Worm (Caenorhabditis elegans) whole organism, early embryonic: Measurements from ENCODE around the gene math-6.

Experiments used
- B0310.2 ChIP-seq: sonication (generic microtip); optimal IDR thresholded peaks from 2 replicates; lab custom pipeline; 2016; ENCODE audit warnings: mild to moderate bottlenecking, missing genetic modification characterization, missing compliant biosample characterization
- F13C5.2 ChIP-seq: sonication (generic microtip); optimal IDR thresholded peaks from 2 replicates; lab custom pipeline; 2017; ENCODE audit warnings: mild to moderate bottlenecking, missing genetic modification characterization, inconsistent platforms, missing compliant biosample characterization
- aly-1 ChIP-seq: sonication (generic microtip); optimal IDR thresholded peaks from 2 replicates; lab custom pipeline; 2016; ENCODE audit warnings: missing genetic modification characterization, missing compliant biosample characterization
- ama-1 ChIP-seq: fragments of 150-350 bp; optimal IDR thresholded peaks from 2 replicates; lab custom pipeline; 2014
- ceh-13 ChIP-seq: fragments of 200-800 bp; sonication (Bioruptor generic); optimal IDR thresholded peaks from 2 replicates; lab custom pipeline; 2018; ENCODE audit warnings: mild to moderate bottlenecking, missing genetic modification characterization, missing compliant biosample characterization
- ceh-36 ChIP-seq: sonication (generic microtip); optimal IDR thresholded peaks from 2 replicates; lab custom pipeline; 2016; ENCODE audit warnings: missing genetic modification characterization, inconsistent platforms, missing compliant biosample characterization
- ets-7 ChIP-seq: sonication (generic microtip); optimal IDR thresholded peaks from 2 replicates; lab custom pipeline; 2016; ENCODE audit warnings: missing genotype, missing genetic modification characterization, missing compliant biosample characterization
- flt-1 ChIP-seq: fragments of 200-800 bp; sonication (Bioruptor generic); IDR thresholded peaks from 2 replicates; pipeline ENCODE4 v1.3.6; 2022; ENCODE audit warnings: missing genetic modification characterization, missing compliant biosample characterization
- hmbx-1 ChIP-seq: sonication (generic microtip); optimal IDR thresholded peaks from 2 replicates; lab custom pipeline; 2016; ENCODE audit warnings: mild to moderate bottlenecking, missing genetic modification characterization, missing compliant biosample characterization
- hmg-4 ChIP-seq: fragments of 200-800 bp; sonication (Bioruptor generic); optimal IDR thresholded peaks from 2 replicates; lab custom pipeline; 2018; ENCODE audit warnings: mild to moderate bottlenecking, missing genetic modification characterization, missing compliant biosample characterization
- hnd-1 ChIP-seq: sonication (generic microtip); optimal IDR thresholded peaks from 2 replicates; lab custom pipeline; 2016; ENCODE audit warnings: missing genetic modification characterization, missing compliant biosample characterization
- pes-1 ChIP-seq: fragments of 200-800 bp; sonication (Bioruptor generic); IDR thresholded peaks from 2 replicates; pipeline ENCODE4 v1.3.6; 2022; ENCODE audit warnings: missing genetic modification reagents, missing genetic modification characterization, missing compliant biosample characterization
- scrt-1 ChIP-seq: fragments of 200-800 bp; sonication (Bioruptor generic); IDR thresholded peaks from 2 replicates; pipeline ENCODE4 v1.3.6; 2022; ENCODE audit warnings: missing genetic modification characterization, missing compliant biosample characterization
- sea-1 ChIP-seq: fragments of 200-800 bp; sonication (Bioruptor generic); conservative IDR thresholded peaks from 2 replicates; pipeline ENCODE4 v1.3.6; 2022; ENCODE audit warnings: missing genetic modification characterization, missing compliant biosample characterization
- tbx-11 ChIP-seq: fragments of 200-800 bp; sonication (Bioruptor generic); IDR thresholded peaks from 2 replicates; pipeline ENCODE4 v1.3.6; 2022; ENCODE audit warnings: missing genetic modification characterization, missing compliant biosample characterization
- tbx-37 ChIP-seq: fragments of 200-800 bp; sonication (Bioruptor generic); conservative IDR thresholded peaks from 2 replicates; pipeline ENCODE4 v1.3.6; 2022; ENCODE audit warnings: missing genetic modification reagents, missing genetic modification characterization, missing compliant biosample characterization
- tra-4 ChIP-seq: sonication (generic microtip); optimal IDR thresholded peaks from 2 replicates; lab custom pipeline; 2017; ENCODE audit warnings: missing genetic modification characterization, missing compliant biosample characterization

math-6 gene

ce11 chrII:1884635-1885034, at the start of gene math-6:
math-6 (minus strand) TSS chrII:1884735.
- TF ChIP-seq ceh-36 (no peak), tra-4 (tag; lab: Kevin White, UChicago) (no peak), pes-1 (GFP tag; lab: Robert Waterston, UW) (no peak), aly-1 (tag; lab: Kevin White, UChicago) (no peak), hnd-1 (tag; lab: Kevin White, UChicago) (no peak), tbx-37 (GFP tag; lab: Robert Waterston, UW) (no peak), F13C5.2 (tag; lab: Kevin White, UChicago) (no peak)

DNA sequence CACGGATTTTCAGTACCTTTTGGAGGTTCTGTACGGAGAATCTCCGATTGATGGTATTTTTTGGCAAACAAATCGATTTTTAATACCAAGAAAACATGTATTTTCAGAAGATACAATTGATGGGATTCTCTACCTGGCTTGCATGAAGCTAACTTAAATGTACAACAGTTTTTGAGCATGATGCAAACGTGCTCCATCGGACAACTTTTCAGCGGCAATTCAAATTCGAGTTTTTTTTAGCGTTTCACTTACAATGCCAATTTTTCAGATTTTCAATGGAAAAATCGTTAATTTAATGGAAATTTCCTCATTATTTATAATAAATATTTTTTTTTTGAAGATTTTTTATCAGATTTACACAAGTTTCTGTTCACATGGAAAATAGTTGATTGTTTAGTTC, 44.0 kb upstream of the math-6 start:
- TF ChIP-seq ama-1 (lab: Kevin White, UChicago), result no peak
- no peak for TF ChIP-seq sea-1 (GFP tag; lab: Robert Waterston, UW)
- TF ChIP-seq hmg-4 (GFP tag; lab: Kevin White, UChicago), result no peak
- no peak for TF ChIP-seq ceh-13 (GFP tag; lab: Kevin White, UChicago)
- no peak for TF ChIP-seq ceh-36
- no peak for TF ChIP-seq tra-4 (tag; lab: Kevin White, UChicago)
- TF ChIP-seq tbx-11 (GFP tag; lab: Robert Waterston, UW), result no peak
- TF ChIP-seq hnd-1 (tag; lab: Kevin White, UChicago), result no peak
- no peak for TF ChIP-seq ets-7 (tag; lab: Kevin White, UChicago)
- no peak for TF ChIP-seq pes-1 (GFP tag; lab: Robert Waterston, UW)
- no peak for TF ChIP-seq hmbx-1 (tag; lab: Kevin White, UChicago)
- no peak for TF ChIP-seq F13C5.2 (tag; lab: Kevin White, UChicago)
- TF ChIP-seq B0310.2 (tag; lab: Kevin White, UChicago), result no peak
- TF ChIP-seq tbx-37 (GFP tag; lab: Robert Waterston, UW), result no peak

DNA sequence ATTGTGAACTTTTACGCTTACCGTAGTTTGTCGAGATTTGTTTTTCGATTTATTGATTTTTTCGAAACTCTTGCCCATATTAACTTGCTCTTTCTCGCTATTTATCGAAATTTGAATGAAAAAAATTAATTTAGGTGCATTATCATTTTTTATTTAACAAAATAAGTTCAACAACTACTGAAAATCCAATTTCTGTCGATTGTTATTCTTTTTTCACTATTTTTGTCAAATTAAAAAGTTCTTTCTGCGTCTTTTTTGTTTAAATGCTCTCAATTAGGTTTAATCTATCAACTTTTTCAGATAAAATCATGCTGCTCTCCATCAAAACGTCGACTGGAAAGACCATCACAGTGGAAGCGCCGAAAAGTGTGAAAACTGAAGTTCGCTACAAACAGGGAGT, 41.6 kb upstream of the math-6 start, which contains the start of gene F52C6.2:
Gene F52C6.2 (plus strand): TSS at position 301 of the 400 bp plus-strand sequence.
- no peak for TF ChIP-seq ceh-13 (GFP tag; lab: Kevin White, UChicago)
- TF ChIP-seq hmbx-1 (tag; lab: Kevin White, UChicago), result no peak
- TF ChIP-seq ets-7 (tag; lab: Kevin White, UChicago), result no peak
- no peak for TF ChIP-seq tra-4 (tag; lab: Kevin White, UChicago)
- TF ChIP-seq aly-1 (tag; lab: Kevin White, UChicago), result no peak
- TF ChIP-seq scrt-1, result no peak
- no peak for TF ChIP-seq hnd-1 (tag; lab: Kevin White, UChicago)
- TF ChIP-seq F13C5.2 (tag; lab: Kevin White, UChicago), result no peak
- no peak for TF ChIP-seq B0310.2 (tag; lab: Kevin White, UChicago)
- TF ChIP-seq sea-1 (GFP tag; lab: Robert Waterston, UW), result no peak
- TF ChIP-seq flt-1 (GFP tag; lab: Robert Waterston, UW), result no peak
- no peak for TF ChIP-seq pes-1 (GFP tag; lab: Robert Waterston, UW)
- TF ChIP-seq ceh-36, result no peak
- TF ChIP-seq ama-1 (lab: Kevin White, UChicago), result no peak
- no peak for TF ChIP-seq hmg-4 (GFP tag; lab: Kevin White, UChicago)
- TF ChIP-seq tbx-11 (GFP tag; lab: Robert Waterston, UW), result no peak
- no peak for TF ChIP-seq tbx-37 (GFP tag; lab: Robert Waterston, UW)

DNA sequence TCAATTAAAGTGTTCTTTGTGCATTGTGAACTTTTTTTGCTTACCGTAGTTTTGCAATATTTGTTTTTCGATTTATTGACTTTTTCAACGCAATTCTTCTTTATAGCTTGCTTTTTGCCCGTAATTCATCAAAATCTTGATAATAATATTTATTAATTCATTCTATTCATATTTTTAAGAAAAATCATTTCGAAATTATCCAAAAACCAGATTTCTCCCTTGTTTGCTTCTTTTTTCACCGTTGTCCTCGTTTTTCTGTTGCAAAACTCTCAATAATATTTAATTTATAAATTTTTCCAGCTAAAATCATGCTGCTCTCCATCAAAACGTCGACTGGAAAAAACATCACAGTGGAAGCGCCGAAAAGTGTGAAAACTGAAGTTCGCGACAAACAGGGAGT, 39.9 kb upstream of the math-6 start, which contains the start of gene F52C6.3:
Gene F52C6.3 (plus strand): TSS at position 301 of the 400 bp plus-strand sequence.
- TF ChIP-seq hmg-4 (GFP tag; lab: Kevin White, UChicago) (no peak), scrt-1 (no peak), F13C5.2 (tag; lab: Kevin White, UChicago) (no peak), tbx-37 (GFP tag; lab: Robert Waterston, UW) (no peak)

DNA sequence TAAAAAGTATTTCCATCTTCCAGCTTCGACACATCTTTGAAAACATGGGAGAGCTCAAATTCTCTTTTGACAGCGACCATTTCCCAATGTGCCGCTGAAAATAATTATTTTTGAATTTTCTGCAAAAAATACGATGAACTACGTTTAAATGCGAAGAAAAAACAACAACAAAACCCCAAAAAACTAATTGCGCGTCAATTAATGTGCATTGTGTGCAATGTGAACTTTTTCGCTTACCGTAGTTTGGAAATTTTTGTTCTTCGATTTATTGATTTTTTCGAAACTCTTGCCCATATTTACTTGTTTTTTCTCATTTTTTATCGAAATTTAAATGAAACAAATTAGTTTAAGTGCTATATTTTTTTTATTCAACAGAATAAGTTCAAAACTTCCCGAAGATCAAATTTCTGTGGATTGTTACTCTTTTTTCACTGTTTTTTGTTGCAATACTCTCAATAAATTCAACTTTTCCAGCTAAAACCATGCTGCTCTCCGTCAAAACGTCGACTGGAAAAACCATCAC, 38.2 kb upstream of the math-6 start, which contains the start of the genes bath-2 and F52C6.4:
Gene bath-2 (minus strand): TSS at position 101 of the 523 bp plus-strand sequence.
Gene F52C6.4 (plus strand): TSS at position 473 of the 523 bp plus-strand sequence.
- no peak for TF ChIP-seq F13C5.2 (tag; lab: Kevin White, UChicago)
- TF ChIP-seq ama-1 (lab: Kevin White, UChicago), result no peak
- no peak for TF ChIP-seq tbx-11 (GFP tag; lab: Robert Waterston, UW)
- no peak for TF ChIP-seq tbx-37 (GFP tag; lab: Robert Waterston, UW)
- TF ChIP-seq ceh-36, result no peak
- TF ChIP-seq scrt-1, result no peak
- no peak for TF ChIP-seq hnd-1 (tag; lab: Kevin White, UChicago)
- TF ChIP-seq ceh-13 (GFP tag; lab: Kevin White, UChicago), result no peak
- no peak for TF ChIP-seq ets-7 (tag; lab: Kevin White, UChicago)
- no peak for TF ChIP-seq sea-1 (GFP tag; lab: Robert Waterston, UW)
- no peak for TF ChIP-seq flt-1 (GFP tag; lab: Robert Waterston, UW)

DNA sequence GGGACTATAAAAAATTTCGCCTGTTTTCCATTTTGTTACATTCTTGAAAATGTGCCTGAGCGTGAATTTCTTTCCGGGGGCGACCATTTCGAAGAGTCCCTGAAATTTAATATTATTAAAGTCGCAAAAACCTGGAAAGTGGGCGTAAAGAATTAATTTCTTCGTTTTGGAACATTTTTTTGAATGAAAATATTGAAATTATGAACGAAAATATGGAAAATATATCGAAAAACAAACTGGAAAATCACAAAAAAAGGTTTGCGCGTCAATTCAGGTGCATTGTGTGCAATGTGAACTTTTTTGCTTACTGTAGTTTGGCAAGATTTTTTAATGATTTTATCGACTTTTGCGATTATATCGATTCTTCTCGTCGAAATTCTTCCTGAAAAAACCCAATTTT, 36.5 kb upstream of the math-6 start, which contains the start of gene bath-7:
Gene bath-7 (minus strand): TSS at position 101 of the 400 bp plus-strand sequence.
- TF ChIP-seq scrt-1 (no peak), hmg-4 (GFP tag; lab: Kevin White, UChicago) (no peak), aly-1 (tag; lab: Kevin White, UChicago) (no peak), hnd-1 (tag; lab: Kevin White, UChicago) (no peak), B0310.2 (tag; lab: Kevin White, UChicago) (no peak), ets-7 (tag; lab: Kevin White, UChicago) (no peak), tbx-11 (GFP tag; lab: Robert Waterston, UW) (no peak), tbx-37 (GFP tag; lab: Robert Waterston, UW) (no peak), hmbx-1 (tag; lab: Kevin White, UChicago) (no peak), ama-1 (lab: Kevin White, UChicago) (no peak), pes-1 (GFP tag; lab: Robert Waterston, UW) (no peak)

- TF ChIP-seq ceh-13 (GFP tag; lab: Kevin White, UChicago) (no peak), scrt-1 (no peak), hnd-1 (tag; lab: Kevin White, UChicago) (no peak), B0310.2 (tag; lab: Kevin White, UChicago) (no peak), hmbx-1 (tag; lab: Kevin White, UChicago) (no peak), tbx-11 (GFP tag; lab: Robert Waterston, UW) (no peak), pes-1 (GFP tag; lab: Robert Waterston, UW) (no peak), ceh-36 (no peak)
Observed at ce11 chrII:1917862-1918261, 33.3 kb upstream of the math-6 start, which contains the start of gene bath-4. bath-4 (minus strand) TSS chrII:1917962.
